Worm (Caenorhabditis elegans): Measurements from ENCODE around the gene sftd-3.

Gene sftd-3

DNA sequence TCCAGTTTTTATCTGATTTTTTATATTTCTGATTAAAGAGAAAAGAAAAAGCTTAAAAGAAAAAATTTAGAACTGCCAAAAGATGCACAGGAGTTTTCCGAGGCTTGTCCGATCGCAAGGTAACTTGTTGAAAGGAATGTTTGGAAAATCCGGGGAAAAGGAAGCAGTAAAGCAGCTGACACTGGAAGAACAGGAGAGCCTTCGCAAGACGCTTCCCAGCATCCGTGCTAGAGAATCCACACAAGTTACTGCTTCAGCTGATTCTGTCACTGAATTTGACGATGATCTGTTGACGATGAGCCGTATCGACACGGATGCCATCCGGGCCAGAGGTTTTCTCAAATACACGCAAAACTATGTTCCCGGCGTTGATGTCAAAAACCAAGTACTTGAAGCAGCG is 34.2 kb downstream of the sftd-3 start, which contains the start of gene mrpl-50:
Gene mrpl-50 (plus strand): TSS at position 71 of the 400 bp plus-strand sequence.
- peak; percentile 65 for TF ChIP-seq madf-6 (GFP tag; IDR thresholded peaks at IDR 0.05)
- TF ChIP-seq Y56A3A.18 (GFP tag; IDR thresholded peaks at IDR 0.05), result peak; percentile 36; the same call in 1 of the 2 replicates
- peak; percentile 76; the same call in 1 of the 2 replicates for TF ChIP-seq Y53G8AR.9 (GFP tag; conservative IDR thresholded peaks at IDR 0.05)
- peak; percentile 9 for TF ChIP-seq chd-7 (tag; optimal IDR thresholded peaks at IDR 0.05)
- no peak for TF ChIP-seq egl-44 (GFP tag; IDR thresholded peaks at IDR 0.05)
- no peak for TF ChIP-seq B0261.1 (tag; optimal IDR thresholded peaks at IDR 0.05)
- peak; percentile 31 for TF ChIP-seq T26A5.8 (tag; optimal IDR thresholded peaks at IDR 0.05)
- TF ChIP-seq repo-1 (tag; optimal IDR thresholded peaks at IDR 0.05), result peak; percentile 59
- peak; percentile 29; the same call in 1 of the 2 replicates for TF ChIP-seq zfh-2 (GFP tag; conservative IDR thresholded peaks at IDR 0.05)
- TF ChIP-seq nfyb-1 (GFP tag; IDR thresholded peaks at IDR 0.05), result 0 out of 2 replicates have a peak, but pooled peaks have one; percentile 42
- TF ChIP-seq ekl-4 (GFP tag; IDR thresholded peaks at IDR 0.05), result peak; percentile 50
- TF ChIP-seq B0336.3 (GFP tag; IDR thresholded peaks at IDR 0.05), result peak; percentile 84
- TF ChIP-seq somi-1 (GFP tag; optimal IDR thresholded peaks at IDR 0.05), result no peak
- TF ChIP-seq dpff-1 (tag; optimal IDR thresholded peaks at IDR 0.05), result peak; percentile 20
- TF ChIP-seq F52B5.7 (tag; optimal IDR thresholded peaks at IDR 0.05), result peak; percentile 13
- TF ChIP-seq hsf-1 (GFP tag; IDR thresholded peaks at IDR 0.05), result 0 out of 2 replicates have a peak, but pooled peaks have one; percentile 21
- TF ChIP-seq ztf-26 (tag; optimal IDR thresholded peaks at IDR 0.05), result peak; percentile 3
- no peak for TF ChIP-seq tbp1 (GFP tag; optimal IDR thresholded peaks at IDR 0.05)
- no peak for TF ChIP-seq lin-40 (tag; optimal IDR thresholded peaks at IDR 0.05)
- no peak for TF ChIP-seq ceh-27 (GFP tag; optimal IDR thresholded peaks at IDR 0.05)
- peak; percentile 33 for TF ChIP-seq snpc-1.1 (tag; optimal IDR thresholded peaks at IDR 0.05; ENCODE audit: insufficient read depth)
- no peak for TF ChIP-seq cebp-1 (GFP tag; IDR thresholded peaks at IDR 0.05)
- TF ChIP-seq cebp-1 (tag; optimal IDR thresholded peaks at IDR 0.05), result peak; percentile 20
- no peak for TF ChIP-seq ama-1 (optimal IDR thresholded peaks at IDR 0.05)
- peak in 1 of 2 experiments; percentile 30 for TF ChIP-seq ama-1 (GFP tag; optimal IDR thresholded peaks at IDR 0.05)
- TF ChIP-seq snpc-1.3 (tag; optimal IDR thresholded peaks at IDR 0.05; ENCODE audit: insufficient read depth), result peak; percentile 50
- TF ChIP-seq mes-4 (tag; optimal IDR thresholded peaks at IDR 0.05), result no peak
- TF ChIP-seq mcd-1 (GFP tag; IDR thresholded peaks at IDR 0.05), result peak; percentile 43; the same call in 1 of the 2 replicates
- 0 out of 2 replicates have a peak, but pooled peaks have one; percentile 57 for TF ChIP-seq F39B2.1 (GFP tag; IDR thresholded peaks at IDR 0.05)
- peak; percentile 71 for TF ChIP-seq madf-3 (GFP tag; IDR thresholded peaks at IDR 0.05)

DNA sequence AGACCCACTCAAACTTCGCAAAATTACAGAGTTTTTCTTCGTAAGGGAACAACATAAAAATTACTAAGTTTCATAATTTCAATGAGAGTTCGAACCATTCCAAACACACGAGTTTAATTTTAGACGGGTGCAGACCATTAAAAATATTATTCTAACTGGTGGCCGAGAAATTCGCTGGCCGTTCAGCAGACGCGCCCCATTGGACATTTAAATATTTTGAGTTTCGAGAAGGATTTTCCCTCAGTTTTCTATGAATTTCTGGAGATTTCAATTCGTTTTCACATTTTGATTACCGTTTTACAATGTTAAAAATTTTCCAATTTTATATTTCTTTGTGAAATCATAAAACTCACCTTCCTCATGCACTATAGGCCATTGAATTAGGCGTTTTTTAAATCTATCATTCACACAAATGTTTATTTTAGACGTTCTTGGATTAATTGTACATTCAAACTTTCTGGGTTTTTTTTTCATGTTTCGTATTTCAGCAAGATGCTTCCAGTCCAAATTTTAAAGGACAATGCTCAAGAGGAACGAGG is 36.6 kb downstream of the sftd-3 start, which contains the start of gene cct-2:
Gene cct-2 (plus strand): TSS at position 489 of the 539 bp plus-strand sequence.
- no peak for TF ChIP-seq snpc-4 (GFP tag; optimal IDR thresholded peaks at IDR 0.05)
- TF ChIP-seq snpc-4 (tag; optimal IDR thresholded peaks at IDR 0.05), result peak in 1 of 4 experiments; percentile 59
- TF ChIP-seq nhr-80 (tag; optimal IDR thresholded peaks at IDR 0.05), result peak; percentile 12
- TF ChIP-seq F23B12.7 (tag; optimal IDR thresholded peaks at IDR 0.05; ENCODE audit: insufficient read depth), result no peak
- TF ChIP-seq ztf-28 (GFP tag; IDR thresholded peaks at IDR 0.05), result no peak
- peak; percentile 19 for TF ChIP-seq snpc-3.4 (tag; optimal IDR thresholded peaks at IDR 0.05)
- TF ChIP-seq him-1 (tag; optimal IDR thresholded peaks at IDR 0.05), result peak; percentile 1
- peak; percentile 32; the same call in 1 of the 2 replicates for TF ChIP-seq madf-6 (GFP tag; IDR thresholded peaks at IDR 0.05)
- no peak for TF ChIP-seq madf-10 (tag; optimal IDR thresholded peaks at IDR 0.05)
- TF ChIP-seq lsl-1 (GFP tag; optimal IDR thresholded peaks at IDR 0.05), result peak; percentile 1
- peak; percentile 7 for TF ChIP-seq F49E8.2 (tag; optimal IDR thresholded peaks at IDR 0.05; ENCODE audit: insufficient read depth)
- TF ChIP-seq attf-5 (GFP tag; optimal IDR thresholded peaks at IDR 0.05), result peak; percentile 39
- TF ChIP-seq B0019.2 (GFP tag; conservative IDR thresholded peaks at IDR 0.05), result no peak
- peak; percentile 2 for TF ChIP-seq lin-54 (GFP tag; optimal IDR thresholded peaks at IDR 0.05)
- no peak for TF ChIP-seq tlf-1 (GFP tag; optimal IDR thresholded peaks at IDR 0.05)
- TF ChIP-seq snpc-1.3 (tag; optimal IDR thresholded peaks at IDR 0.05; ENCODE audit: insufficient read depth), result no peak
- peak; percentile 14; the same call in 1 of the 2 replicates for TF ChIP-seq hmg-1.2 (GFP tag; IDR thresholded peaks at IDR 0.05)
- peak; percentile 69 for TF ChIP-seq mcd-1 (GFP tag; IDR thresholded peaks at IDR 0.05)
- TF ChIP-seq sptf-2 (GFP tag; optimal IDR thresholded peaks at IDR 0.05), result no peak
- TF ChIP-seq ZK185.1 (tag; optimal IDR thresholded peaks at IDR 0.05; ENCODE audit: poor library complexity, severe bottlenecking), result peak; percentile 59
- peak; percentile 69; the same call in 1 of the 2 replicates for TF ChIP-seq hsf-1 (GFP tag; IDR thresholded peaks at IDR 0.05)
